Worm (Caenorhabditis elegans) whole organism, late embryonic: Measurements from ENCODE around the gene F59A1.15.

Experiments used
- C08G9.2 ChIP-seq: sonication (generic microtip); optimal IDR thresholded peaks from 2 replicates; lab custom pipeline; 2016; ENCODE audit warnings: mild to moderate bottlenecking, missing genetic modification characterization, moderate library complexity, missing compliant biosample characterization
- K02D7.2 ChIP-seq: sonication (generic microtip); optimal IDR thresholded peaks from 2 replicates; lab custom pipeline; 2017; ENCODE audit warnings: mild to moderate bottlenecking, missing genetic modification characterization, missing compliant biosample characterization
- T23F11.4 ChIP-seq: fragments of 200-800 bp; sonication (Bioruptor generic); optimal IDR thresholded peaks from 2 replicates; lab custom pipeline; 2018; ENCODE audit warnings: mild to moderate bottlenecking, missing genetic modification characterization, missing compliant biosample characterization
- Y22D7AL.16 ChIP-seq: sonication (generic microtip); optimal IDR thresholded peaks from 2 replicates; lab custom pipeline; 2016; ENCODE audit warnings: missing genetic modification characterization, missing compliant biosample characterization
- ahr-1 ChIP-seq: sonication (generic microtip); optimal IDR thresholded peaks from 2 replicates; lab custom pipeline; 2016; ENCODE audit warnings: missing genetic modification characterization, missing compliant biosample characterization
- ama-1 ChIP-seq: fragments of 150-350 bp; optimal IDR thresholded peaks from 2 replicates; lab custom pipeline; 2014
- ceh-19 ChIP-seq: fragments of 200-800 bp; sonication (Bioruptor generic); optimal IDR thresholded peaks from 2 replicates; lab custom pipeline; 2018; ENCODE audit warnings: mild to moderate bottlenecking, missing genetic modification characterization, missing compliant biosample characterization
- ceh-2 ChIP-seq: sonication (generic microtip); optimal IDR thresholded peaks from 2 replicates; lab custom pipeline; 2016; ENCODE audit warnings: missing genotype, missing genetic modification characterization, missing compliant biosample characterization
- ceh-22 ChIP-seq: sonication (generic microtip); optimal IDR thresholded peaks from 2 replicates; lab custom pipeline; 2017; ENCODE audit warnings: missing biosample characterization, missing genetic modification characterization
- ceh-24 ChIP-seq: sonication (generic microtip); optimal IDR thresholded peaks from 2 replicates; lab custom pipeline; 2016; ENCODE audit warnings: mild to moderate bottlenecking, missing genetic modification characterization, missing compliant biosample characterization
- ceh-30 ChIP-seq: fragments of 150-350 bp; optimal IDR thresholded peaks from 2 replicates; lab custom pipeline; 2014; ENCODE audit warnings: missing biosample characterization, missing genetic modification characterization
- ceh-31 ChIP-seq: sonication (generic microtip); optimal IDR thresholded peaks from 2 replicates; lab custom pipeline; 2016; ENCODE audit warnings: missing genetic modification characterization, missing compliant biosample characterization
- ceh-45 ChIP-seq: fragments of 200-800 bp; sonication (Bioruptor generic); IDR thresholded peaks from 2 replicates; pipeline ENCODE4 v1.3.6; 2022; ENCODE audit warnings: missing genetic modification reagents, missing genetic modification characterization, missing compliant biosample characterization
- ceh-6 ChIP-seq: fragments of 200-800 bp; sonication (Bioruptor generic); optimal IDR thresholded peaks from 2 replicates; lab custom pipeline; 2018; ENCODE audit warnings: mild to moderate bottlenecking, missing genetic modification characterization, missing compliant biosample characterization
- ceh-9 ChIP-seq: sonication (generic microtip); optimal IDR thresholded peaks from 2 replicates; lab custom pipeline; 2016; ENCODE audit warnings: mild to moderate bottlenecking, missing genetic modification characterization, inconsistent platforms, missing compliant biosample characterization
- dmd-4 ChIP-seq: sonication (generic microtip); optimal IDR thresholded peaks from 2 replicates; lab custom pipeline; 2016; ENCODE audit warnings: borderline replicate concordance, missing genetic modification characterization, missing compliant biosample characterization
- elt-2 ChIP-seq: sonication (generic microtip); optimal IDR thresholded peaks from 2 replicates; lab custom pipeline; 2016; ENCODE audit warnings: missing genetic modification reagents, missing genetic modification characterization, missing compliant biosample characterization
- elt-4 ChIP-seq: sonication (generic microtip); optimal IDR thresholded peaks from 2 replicates; lab custom pipeline; 2016; ENCODE audit warnings: missing genetic modification characterization, missing compliant biosample characterization
- ets-4 ChIP-seq: sonication (generic microtip); optimal IDR thresholded peaks from 2 replicates; lab custom pipeline; 2016; ENCODE audit warnings: missing genetic modification characterization, missing compliant biosample characterization
- eyg-1 ChIP-seq: sonication (generic microtip); optimal IDR thresholded peaks from 2 replicates; lab custom pipeline; 2016; ENCODE audit warnings: missing genotype, missing genetic modification characterization, missing compliant biosample characterization
- fax-1 ChIP-seq: sonication (generic microtip); optimal IDR thresholded peaks from 2 replicates; lab custom pipeline; 2016; ENCODE audit warnings: missing genotype, missing genetic modification characterization, missing compliant biosample characterization
- hlh-13 ChIP-seq: fragments of 200-800 bp; sonication (Bioruptor generic); optimal IDR thresholded peaks from 2 replicates; lab custom pipeline; 2018; ENCODE audit warnings: mild to moderate bottlenecking, missing genetic modification characterization, missing compliant biosample characterization
- hlh-15 ChIP-seq: sonication (generic microtip); optimal IDR thresholded peaks from 2 replicates; lab custom pipeline; 2016; ENCODE audit warnings: missing genetic modification characterization, missing compliant biosample characterization
- hlh-30 ChIP-seq: sonication (generic microtip); optimal IDR thresholded peaks from 2 replicates; lab custom pipeline; 2017; ENCODE audit warnings: antibody characterized with exemption, missing genetic modification characterization, missing compliant biosample characterization; ENCODE audit not compliant: insufficient read depth
- hlh-6 ChIP-seq: sonication (generic microtip); optimal IDR thresholded peaks from 2 replicates; lab custom pipeline; 2016; ENCODE audit warnings: missing genotype, missing genetic modification characterization, missing compliant biosample characterization
- lim-6 ChIP-seq: sonication (generic microtip); optimal IDR thresholded peaks from 2 replicates; lab custom pipeline; 2016; ENCODE audit warnings: missing genetic modification characterization, missing compliant biosample characterization
- nfya-1 ChIP-seq: sonication (generic microtip); optimal IDR thresholded peaks from 2 replicates; lab custom pipeline; 2017; ENCODE audit warnings: missing genetic modification characterization, mild to moderate bottlenecking, missing compliant biosample characterization, antibody characterized with exemption, moderate library complexity
- nhr-11 ChIP-seq: fragments of 150-350 bp; optimal IDR thresholded peaks from 2 replicates; lab custom pipeline; 2014; ENCODE audit warnings: missing biosample characterization, missing genetic modification characterization
- nhr-232 ChIP-seq: sonication (generic microtip); optimal IDR thresholded peaks from 2 replicates; lab custom pipeline; 2016; ENCODE audit warnings: missing genetic modification characterization, missing compliant biosample characterization
- odd-2 ChIP-seq: sonication (generic microtip); optimal IDR thresholded peaks from 2 replicates; lab custom pipeline; 2017; ENCODE audit warnings: antibody characterized with exemption, mild to moderate bottlenecking, missing genetic modification characterization, missing compliant biosample characterization
- pat-9 ChIP-seq: fragments of 200-800 bp; sonication (Bioruptor generic); optimal IDR thresholded peaks from 2 replicates; lab custom pipeline; 2018; ENCODE audit warnings: mild to moderate bottlenecking, missing genetic modification characterization, moderate library complexity, missing compliant biosample characterization
- pax-1 ChIP-seq: fragments of 150-350 bp; optimal IDR thresholded peaks from 2 replicates; lab custom pipeline; 2014; ENCODE audit warnings: missing biosample characterization, missing genetic modification characterization
- pha-2 ChIP-seq: sonication (generic microtip); optimal IDR thresholded peaks from 2 replicates; lab custom pipeline; 2017; ENCODE audit warnings: mild to moderate bottlenecking, missing genetic modification characterization, missing compliant biosample characterization
- rnt-1 ChIP-seq: sonication (generic microtip); optimal IDR thresholded peaks from 2 replicates; lab custom pipeline; 2016; ENCODE audit warnings: missing genetic modification characterization, missing compliant biosample characterization
- sdc-2 ChIP-seq: sonication (generic microtip); optimal IDR thresholded peaks from 2 replicates; lab custom pipeline; 2016; ENCODE audit warnings: missing genotype, missing genetic modification characterization, missing compliant biosample characterization
- sox-2 ChIP-seq: fragments of 200-800 bp; sonication (Bioruptor generic); IDR thresholded peaks from 2 replicates; pipeline ENCODE4 v1.3.6; 2022; ENCODE audit warnings: missing genetic modification reagents, missing genetic modification characterization, missing compliant biosample characterization
- syd-9 ChIP-seq: sonication (generic microtip); optimal IDR thresholded peaks from 2 replicates; lab custom pipeline; 2016; ENCODE audit warnings: mild to moderate bottlenecking, missing genetic modification characterization, moderate library complexity, missing compliant biosample characterization
- ttx-3 ChIP-seq: sonication (generic microtip); optimal IDR thresholded peaks from 2 replicates; lab custom pipeline; 2016; ENCODE audit warnings: missing genetic modification reagents, missing genetic modification characterization, missing compliant biosample characterization
- unc-42 ChIP-seq: sonication (generic microtip); optimal IDR thresholded peaks from 2 replicates; lab custom pipeline; 2016; ENCODE audit warnings: missing genotype, missing genetic modification characterization, missing compliant biosample characterization
- unc-55 ChIP-seq: sonication (generic microtip); optimal IDR thresholded peaks from 2 replicates; lab custom pipeline; 2017; ENCODE audit warnings: missing biosample characterization, missing genetic modification reagents, missing genetic modification characterization
- ztf-16 ChIP-seq: sonication (generic microtip); optimal IDR thresholded peaks from 2 replicates; lab custom pipeline; 2017; ENCODE audit warnings: missing genetic modification characterization, missing compliant biosample characterization

F59A1.15 gene

DNA sequence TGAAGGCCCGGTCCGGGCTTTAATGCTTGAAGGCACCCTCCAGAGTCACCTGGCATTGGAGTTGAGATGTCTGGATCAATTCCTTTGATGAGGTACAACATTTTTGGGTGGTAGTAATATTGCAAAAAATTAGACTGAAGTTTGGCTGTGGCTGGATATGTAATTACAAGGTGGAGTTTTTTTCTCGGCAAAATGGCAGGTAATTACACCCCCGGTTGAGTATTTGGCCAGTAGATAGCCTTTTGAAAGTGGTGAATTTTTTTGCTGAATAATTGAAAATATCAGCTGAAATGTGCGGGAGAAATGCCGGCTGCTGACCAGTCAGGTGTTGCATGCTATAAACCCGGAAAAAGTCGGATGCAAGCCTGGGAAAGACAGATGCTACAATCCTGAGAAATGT, 15.4 kb upstream of the F59A1.15 start, which contains the start of gene Y26G10.4:
Y26G10.4 (minus strand) TSS at position 101 of the 400 bp plus-strand sequence.
- TF ChIP-seq hlh-13 (GFP tag; lab: Kevin White, UChicago) (no peak), hlh-15 (no peak), ceh-45 (GFP tag; lab: Robert Waterston, UW) (no peak), T23F11.4 (GFP tag; lab: Kevin White, UChicago) (no peak), ceh-2 (tag; lab: Kevin White, UChicago) (no peak)

DNA sequence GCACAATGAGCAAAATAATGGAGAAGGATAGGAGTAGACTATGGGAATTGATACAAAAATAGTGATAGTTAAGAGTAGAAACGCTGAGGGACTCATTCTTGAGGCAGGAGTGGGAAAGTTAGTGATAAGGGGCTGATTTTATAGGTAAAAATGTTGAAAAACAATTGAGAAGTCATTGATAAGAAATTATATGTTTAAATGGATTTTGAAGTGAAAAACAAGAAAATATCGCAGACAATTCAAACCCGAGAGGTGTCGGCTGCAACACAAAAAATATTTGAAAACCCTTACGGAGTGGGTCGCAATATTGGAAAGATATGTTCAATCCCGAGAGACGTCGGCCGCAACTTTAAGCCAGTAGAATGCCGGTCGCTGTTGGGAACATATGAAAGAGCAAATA, 13.1 kb upstream of the F59A1.15 start, which contains the start of gene spp-29:
spp-29 (minus strand) TSS at position 101 of the 400 bp plus-strand sequence.
- TF ChIP-seq nhr-232 (tag; lab: Kevin White, UChicago) (no peak), ceh-19 (no peak), ceh-30 (tag; lab: Kevin White, UChicago) (no peak), unc-55 (GFP tag; lab: Kevin White, UChicago) (no peak), eyg-1 (no peak), odd-2 (no peak), pha-2 (no peak), ets-4 (tag; lab: Kevin White, UChicago) (no peak), Y22D7AL.16 (no peak), ceh-22 (tag; lab: Kevin White, UChicago) (no peak), hlh-15 (no peak), sox-2 (GFP tag; lab: Robert Waterston, UW) (no peak), ceh-45 (GFP tag; lab: Robert Waterston, UW) (no peak), elt-2 (tag; lab: Kevin White, UChicago) (no peak), rnt-1 (tag; lab: Kevin White, UChicago) (no peak), ama-1 (lab: Kevin White, UChicago) (no peak), nfya-1 (tag; lab: Kevin White, UChicago) (no peak), pax-1 (no peak), ztf-16 (no peak), nhr-11 (tag; lab: Kevin White, UChicago) (no peak)
- TF ChIP-seq, all 69 proteins: peak for 0

DNA sequence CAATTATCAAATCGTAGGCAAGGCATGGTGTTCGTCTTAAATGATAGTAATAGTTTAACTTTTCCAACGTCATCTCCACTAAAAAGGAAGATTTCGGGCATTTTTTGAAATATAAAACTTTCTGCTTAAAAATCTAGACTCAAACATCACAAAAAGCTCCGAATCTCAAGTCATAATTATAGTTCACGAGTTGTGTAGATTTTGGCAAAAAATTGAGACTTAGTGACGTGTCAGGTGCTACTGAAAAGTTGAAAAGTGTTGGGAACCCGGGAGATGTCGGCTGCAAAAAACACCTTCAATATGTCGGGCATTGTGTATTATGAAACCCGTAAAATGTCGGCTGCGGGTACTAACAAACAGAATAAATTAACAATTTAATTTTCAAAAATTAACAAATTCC, 12.1 kb upstream of the F59A1.15 start, which contains the start of gene Y26G10.1:
Y26G10.1 (minus strand) TSS at position 101 of the 400 bp plus-strand sequence.
- TF ChIP-seq dmd-4 (no peak), hlh-6 (tag; lab: Kevin White, UChicago) (no peak), ceh-45 (GFP tag; lab: Robert Waterston, UW) (no peak), ceh-22 (tag; lab: Kevin White, UChicago) (no peak), fax-1 (tag; lab: Kevin White, UChicago) (no peak), K02D7.2 (tag; lab: Kevin White, UChicago) (no peak), pat-9 (tag; lab: Kevin White, UChicago) (no peak), C08G9.2 (tag; lab: Kevin White, UChicago) (no peak), nhr-11 (tag; lab: Kevin White, UChicago) (no peak)

DNA sequence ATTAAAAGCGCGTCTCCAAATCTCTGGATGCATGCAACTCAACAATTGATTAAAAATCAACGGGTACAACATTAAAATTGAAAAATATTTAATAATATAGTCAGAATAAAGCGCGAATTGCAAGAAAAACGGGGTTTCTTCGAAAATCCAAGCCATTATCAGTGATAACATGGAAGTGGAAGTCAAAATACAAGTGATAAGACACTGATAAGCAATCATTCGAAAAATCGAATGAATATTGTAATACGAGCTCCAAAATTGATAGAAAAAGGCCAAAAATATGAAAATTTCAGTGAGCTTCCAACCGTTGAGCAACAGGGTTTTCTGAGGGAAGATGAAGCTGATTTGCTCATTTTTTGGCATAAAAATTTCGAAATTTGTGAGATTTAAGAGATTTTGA, 10.6 kb upstream of the F59A1.15 start:
- TF ChIP-seq elt-2 (tag; lab: Kevin White, UChicago), result peak; percentile 87
- TF ChIP-seq ceh-24, result no peak
- TF ChIP-seq ets-4 (tag; lab: Kevin White, UChicago), result no peak

DNA sequence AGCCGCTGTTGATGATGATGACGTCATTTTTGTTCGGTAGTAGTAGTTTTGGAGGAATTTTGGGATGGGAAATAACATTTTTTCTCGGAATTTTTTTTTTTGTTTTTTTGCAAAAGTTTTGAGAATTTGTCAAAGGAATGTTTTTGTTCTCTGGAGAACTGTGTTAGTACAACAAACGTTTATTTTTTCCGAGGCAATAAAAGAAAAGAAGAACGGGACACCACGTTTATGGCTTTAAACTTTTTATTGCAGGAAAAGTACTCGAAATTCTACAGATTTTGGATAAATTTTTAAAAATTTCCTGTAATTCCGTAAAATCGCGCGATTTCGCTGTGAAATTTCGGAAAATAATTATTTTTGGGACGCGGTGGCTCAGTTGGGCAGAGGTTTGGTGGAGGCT, 7.3 kb upstream of the F59A1.15 start, which contains the start of gene F59A1.13:
F59A1.13 (minus strand) TSS at position 101 of the 400 bp plus-strand sequence.
- TF ChIP-seq elt-4 (tag; lab: Kevin White, UChicago) (no peak), ttx-3 (no peak), C08G9.2 (tag; lab: Kevin White, UChicago) (no peak), lim-6 (tag; lab: Kevin White, UChicago) (no peak), unc-55 (GFP tag; lab: Kevin White, UChicago) (no peak), ets-4 (tag; lab: Kevin White, UChicago) (no peak), unc-42 (no peak), ceh-6 (GFP tag; lab: Kevin White, UChicago) (no peak), ceh-22 (tag; lab: Kevin White, UChicago) (no peak), Y22D7AL.16 (no peak), ceh-9 (tag; lab: Kevin White, UChicago) (no peak), ahr-1 (no peak), pax-1 (no peak), sdc-2 (tag; lab: Kevin White, UChicago) (no peak), ceh-2 (tag; lab: Kevin White, UChicago) (no peak), hlh-30 (no peak), syd-9 (tag; lab: Kevin White, UChicago) (no peak), ceh-19 (no peak), ceh-31 (tag; lab: Kevin White, UChicago) (no peak)
- TF ChIP-seq, all 69 proteins: peak for 0
